Fruit fly (Drosophila melanogaster) Kc167 (cell line): ENCODE data around the gene CG13983.

Experiments used
- Myc ChIP-seq: fragments of >200 bp; optimal IDR thresholded peaks from 2 replicates; lab custom pipeline; 2017; ENCODE audit warnings: missing external identifiers
- Sin3A ChIP-seq: fragments of >200 bp; optimal IDR thresholded peaks from 2 replicates; lab custom pipeline; 2018; ENCODE audit warnings: missing external identifiers
- h ChIP-seq: fragments of >200 bp; optimal IDR thresholded peaks from 3 replicates; lab custom pipeline; 2018; ENCODE audit warnings: missing external identifiers
- insv ChIP-seq: fragments of >200 bp; optimal IDR thresholded peaks from 3 replicates; lab custom pipeline; 2018; ENCODE audit warnings: missing external identifiers
- psq ChIP-seq: fragments of >200 bp; optimal IDR thresholded peaks from 2 replicates; lab custom pipeline; 2017; ENCODE audit warnings: missing external identifiers
- ttk ChIP-seq: sonication (Bioruptor generic); optimal IDR thresholded peaks from 2 replicates; lab custom pipeline; 2017; ENCODE audit warnings: missing external identifiers

Gene CG13983

dm6 chr2L:6271384-6271783, 7.1 kb upstream of the CG13983 start:
- TF ChIP-seq psq (lab: Kevin White, UChicago) = no peak
- TF ChIP-seq insv (lab: Kevin White, UChicago) = no peak
- TF ChIP-seq ttk (lab: Kevin White, UChicago) = no peak
- TF ChIP-seq Sin3A (lab: Kevin White, UChicago) = no peak
- no peak for TF ChIP-seq Myc (lab: Kevin White, UChicago)
- no peak for TF ChIP-seq h (lab: Kevin White, UChicago)

dm6 chr2L:6259629-6260028, 4.7 kb downstream of the CG13983 start:
- TF ChIP-seq Sin3A (lab: Kevin White, UChicago) = no peak
- TF ChIP-seq h (lab: Kevin White, UChicago) = no peak
- no peak for TF ChIP-seq Myc (lab: Kevin White, UChicago)
- no peak for TF ChIP-seq ttk (lab: Kevin White, UChicago)
- no peak for TF ChIP-seq insv (lab: Kevin White, UChicago)
- TF ChIP-seq psq (lab: Kevin White, UChicago) = no peak

DNA sequence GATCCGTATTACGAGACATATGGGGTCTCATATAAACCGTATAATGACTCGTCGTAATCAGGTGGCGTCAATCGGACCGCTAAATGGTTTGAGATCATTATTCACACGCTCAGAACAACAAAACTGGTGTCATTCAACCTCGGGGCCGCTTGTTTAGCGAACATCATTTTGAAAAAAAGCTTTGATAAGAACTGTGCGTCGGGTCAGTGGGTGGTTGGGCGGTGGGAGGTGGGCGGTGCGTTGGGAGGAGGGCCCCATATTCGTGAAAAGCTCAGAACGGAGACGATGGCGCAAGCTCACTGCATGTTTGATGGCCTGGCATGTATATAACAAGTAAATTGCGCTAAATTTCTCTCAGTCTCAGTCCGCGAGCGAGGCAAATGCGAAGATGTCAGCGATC, 8.8 kb downstream of the CG13983 start, which contains the start of gene AANATL2:
Gene AANATL2, plus strand, starts transcription at position 372 of the 400 bp plus-strand sequence.
- TF ChIP-seq ttk (lab: Kevin White, UChicago) (no peak), Sin3A (lab: Kevin White, UChicago) (no peak), h (lab: Kevin White, UChicago) (no peak), psq (lab: Kevin White, UChicago) (no peak)

dm6 chr2L:6253005-6253353, 11.3 kb downstream of the CG13983 start, which contains the start of gene Ddr:
Gene Ddr, plus strand, starts transcription at chr2L:6253123.
- TF ChIP-seq Sin3A (lab: Kevin White, UChicago) = no peak
- TF ChIP-seq insv (lab: Kevin White, UChicago) = no peak
- TF ChIP-seq h (lab: Kevin White, UChicago) = no peak
- no peak for TF ChIP-seq ttk (lab: Kevin White, UChicago)
- no peak for TF ChIP-seq Myc (lab: Kevin White, UChicago)
- no peak for TF ChIP-seq psq (lab: Kevin White, UChicago)

dm6 chr2L:6252258-6253004, 11.9 kb downstream of the CG13983 start:
- no peak for TF ChIP-seq ttk (lab: Kevin White, UChicago)
- no peak for TF ChIP-seq Myc (lab: Kevin White, UChicago)
- no peak for TF ChIP-seq h (lab: Kevin White, UChicago)
- no peak for TF ChIP-seq psq (lab: Kevin White, UChicago)
- no peak for TF ChIP-seq Sin3A (lab: Kevin White, UChicago)
- TF ChIP-seq insv (lab: Kevin White, UChicago) = no peak

dm6 chr2L:6249421-6249820, 14.9 kb downstream of the CG13983 start:
- TF ChIP-seq Myc (lab: Kevin White, UChicago) = no peak
- no peak for TF ChIP-seq ttk (lab: Kevin White, UChicago)
- TF ChIP-seq h (lab: Kevin White, UChicago) = no peak
- TF ChIP-seq psq (lab: Kevin White, UChicago) = no peak
- TF ChIP-seq Sin3A (lab: Kevin White, UChicago) = no peak
- no peak for TF ChIP-seq insv (lab: Kevin White, UChicago)

- no peak for TF ChIP-seq insv (lab: Kevin White, UChicago)
- no peak for TF ChIP-seq ttk (lab: Kevin White, UChicago)
- no peak for TF ChIP-seq psq (lab: Kevin White, UChicago)
- TF ChIP-seq Myc (lab: Kevin White, UChicago) = no peak
- no peak for TF ChIP-seq h (lab: Kevin White, UChicago)
- no peak for TF ChIP-seq Sin3A (lab: Kevin White, UChicago)
These were observed 22.3 kb downstream of the CG13983 start for dm6 chr2L:6242026-6242425.

dm6 chr2L:6241037-6241436, 23.3 kb downstream of the CG13983 start:
- TF ChIP-seq insv (lab: Kevin White, UChicago) = no peak
- TF ChIP-seq Sin3A (lab: Kevin White, UChicago) = no peak

DNA sequence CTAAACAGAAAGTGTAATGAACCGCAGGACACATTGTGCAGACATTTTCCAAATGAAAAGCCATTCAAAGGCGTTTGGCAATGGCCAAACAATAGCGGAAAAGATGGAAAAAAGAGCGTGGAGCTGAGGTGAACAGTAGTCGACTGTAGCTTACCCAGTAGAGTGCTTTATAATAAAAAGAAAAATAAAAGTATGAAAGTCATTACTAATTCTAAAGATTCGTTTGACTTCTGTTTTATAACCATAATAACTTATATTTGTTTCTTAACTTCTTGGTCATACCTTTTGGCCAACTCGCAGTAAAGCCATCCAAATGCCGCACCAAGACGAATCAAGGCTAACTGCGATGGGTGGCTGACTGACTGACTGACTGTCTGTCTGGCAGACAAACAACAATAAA, 25.0 kb downstream of the CG13983 start:
- TF ChIP-seq ttk (lab: Kevin White, UChicago) = no peak
- TF ChIP-seq psq (lab: Kevin White, UChicago) = no peak
- no peak for TF ChIP-seq insv (lab: Kevin White, UChicago)
- TF ChIP-seq Myc (lab: Kevin White, UChicago) = no peak
- TF ChIP-seq Sin3A (lab: Kevin White, UChicago) = no peak
- TF ChIP-seq h (lab: Kevin White, UChicago) = no peak

DNA sequence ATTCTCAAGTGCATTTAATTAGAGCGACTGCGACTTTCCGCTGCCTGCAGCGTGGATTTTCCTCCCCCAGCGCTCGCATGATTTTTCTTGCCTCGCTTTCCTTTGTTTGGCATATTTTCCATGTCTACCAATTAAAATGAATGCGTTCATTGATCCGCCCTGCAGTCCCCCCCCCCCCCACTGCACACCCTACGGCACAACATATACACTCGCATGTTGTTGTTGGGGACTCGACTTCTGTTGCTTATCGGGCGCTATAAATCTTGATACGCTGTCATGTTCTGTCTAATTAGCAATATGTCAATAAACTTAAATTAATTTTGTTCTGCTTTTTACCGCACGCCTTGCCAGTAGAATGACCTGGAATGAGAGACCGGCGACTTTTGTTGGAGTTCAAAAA, 27.9 kb downstream of the CG13983 start:
- TF ChIP-seq psq (lab: Kevin White, UChicago) (no peak), ttk (lab: Kevin White, UChicago) (no peak), insv (lab: Kevin White, UChicago) (no peak), Sin3A (lab: Kevin White, UChicago) (no peak), h (lab: Kevin White, UChicago) (no peak)

- TF ChIP-seq h (lab: Kevin White, UChicago) = no peak
- no peak for TF ChIP-seq Sin3A (lab: Kevin White, UChicago)
- TF ChIP-seq Myc (lab: Kevin White, UChicago) = no peak
- TF ChIP-seq psq (lab: Kevin White, UChicago) = no peak
- no peak for TF ChIP-seq ttk (lab: Kevin White, UChicago)
- no peak for TF ChIP-seq insv (lab: Kevin White, UChicago)
These were observed 35.0 kb downstream of the CG13983 start for dm6 chr2L:6229181-6229755.
